Fruit fly (Drosophila melanogaster) whole organism, adult: ENCODE results near the gene rod.
A peak's percentile ranks its signal among the peaks of the same experiment; 100 is the strongest.

Experiments
- CG11617 ChIP-seq: fragments of 200-800 bp; sonication (Bioruptor generic); optimal IDR thresholded peaks from 2 replicates; lab custom pipeline; 2017; ENCODE audit warnings: mild to moderate bottlenecking, missing biosample characterization, missing genetic modification reagents, missing genetic modification characterization
- CG12768 ChIP-seq: fragments of 200-800 bp; sonication (Bioruptor generic); optimal IDR thresholded peaks from 2 replicates; lab custom pipeline; 2017; ENCODE audit warnings: missing biosample characterization, missing genetic modification characterization, mild to moderate bottlenecking, moderate library complexity, missing genetic modification reagents
- CG14711 ChIP-seq: fragments of 200-800 bp; sonication (Bioruptor generic); optimal IDR thresholded peaks from 2 replicates; lab custom pipeline; 2018; ENCODE audit warnings: missing biosample characterization, mild to moderate bottlenecking, missing genetic modification characterization, moderate library complexity
- Clk ChIP-seq: fragments of 200-800 bp; sonication (Bioruptor generic); optimal IDR thresholded peaks from 2 replicates; lab custom pipeline; 2017; ENCODE audit warnings: missing biosample characterization, missing genetic modification characterization
- Mnt ChIP-seq: fragments of 200-800 bp; sonication (Bioruptor generic); optimal IDR thresholded peaks from 2 replicates; lab custom pipeline; 2016; ENCODE audit warnings: missing biosample characterization, mild to moderate bottlenecking, missing genetic modification characterization
- cnc ChIP-seq, 2 experiments: fragments of >200 bp; optimal IDR thresholded peaks; 2 replicates each; lab custom pipeline; 2017
- kay ChIP-seq: fragments of 200-800 bp; sonication (Bioruptor generic); peaks from one replicate; lab custom pipeline; 2016; ENCODE audit warnings: missing biosample characterization, missing genetic modification characterization, borderline replicate concordance
- ovo ChIP-seq: fragments of 200-800 bp; sonication (Bioruptor generic); optimal IDR thresholded peaks from 2 replicates; lab custom pipeline; 2016; ENCODE audit warnings: missing biosample characterization, missing genetic modification characterization
- toe ChIP-seq: fragments of 200-800 bp; sonication (Bioruptor generic); optimal IDR thresholded peaks from 2 replicates; lab custom pipeline; 2016; ENCODE audit warnings: missing biosample characterization, missing genetic modification characterization

dm6 chr3R:31608438-31609188 lies 27.9 kb downstream of the rod start:
- TF ChIP-seq Clk (peak; percentile 24), Mnt (GFP tag; lab: Kevin White, UChicago) (peak; percentile 39), cnc (optimal IDR thresholded peaks at IDR 0.05; lab: Kevin White, UChicago) (no peak), CG12768 (GFP tag; lab: Kevin White, UChicago) (peak; percentile 90), ovo (GFP tag; lab: Kevin White, UChicago) (peak; percentile 75), toe (GFP tag; lab: Kevin White, UChicago) (no peak), kay (GFP tag; lab: Kevin White, UChicago) (no peak), CG11617 (GFP tag; lab: Kevin White, UChicago) (peak; percentile 7), CG14711 (tag; lab: Kevin White, UChicago) (no peak)
